Worm (Caenorhabditis elegans) whole organism, L2 larva: ENCODE measurements around the gene F40G9.14.

Source experiments
- C34F6.9 ChIP-seq: fragments of 150-350 bp; optimal IDR thresholded peaks from 2 replicates; lab custom pipeline; 2014; ENCODE audit warnings: missing biosample characterization, missing genetic modification characterization
- F13H6.1 ChIP-seq: sonication (generic microtip); optimal IDR thresholded peaks from 2 replicates; lab custom pipeline; 2016; ENCODE audit warnings: missing genetic modification characterization, missing compliant biosample characterization
- R02D3.7 ChIP-seq: fragments of 150-350 bp; optimal IDR thresholded peaks from 2 replicates; lab custom pipeline; 2014; ENCODE audit warnings: missing biosample characterization, missing genetic modification characterization
- Y55F3AM.14 ChIP-seq: fragments of 200-800 bp; sonication (Bioruptor generic); optimal IDR thresholded peaks from 2 replicates; lab custom pipeline; 2018; ENCODE audit warnings: mild to moderate bottlenecking, missing genetic modification characterization, missing compliant biosample characterization
- ZK546.5 ChIP-seq: sonication (generic microtip); optimal IDR thresholded peaks from 2 replicates; lab custom pipeline; 2017; ENCODE audit warnings: missing biosample characterization, missing genetic modification characterization
- alr-1 ChIP-seq: fragments of 150-350 bp; optimal IDR thresholded peaks from 2 replicates; lab custom pipeline; 2014; ENCODE audit warnings: missing biosample characterization, missing genetic modification characterization
- aly-2 ChIP-seq: fragments of 150-350 bp; optimal IDR thresholded peaks from 2 replicates; lab custom pipeline; 2014; ENCODE audit warnings: missing biosample characterization, missing genetic modification characterization
- ama-1 ChIP-seq: fragments of 150-350 bp; optimal IDR thresholded peaks from 2 replicates; lab custom pipeline; 2018; ENCODE audit warnings: inconsistent platforms
- blmp-1 ChIP-seq: sonication (generic microtip); optimal IDR thresholded peaks from 2 replicates; lab custom pipeline; 2017; ENCODE audit warnings: missing genetic modification characterization, mild to moderate bottlenecking, missing compliant biosample characterization, antibody characterized with exemption, moderate library complexity; ENCODE audit not compliant: insufficient read depth
- ceh-82 ChIP-seq: fragments of 150-350 bp; optimal IDR thresholded peaks from 2 replicates; lab custom pipeline; 2014; ENCODE audit warnings: missing biosample characterization, missing genetic modification characterization
- crh-2 ChIP-seq: sonication (generic microtip); optimal IDR thresholded peaks from 2 replicates; lab custom pipeline; 2017; ENCODE audit warnings: missing biosample characterization, missing genetic modification characterization
- dmd-4 ChIP-seq: sonication (generic microtip); optimal IDR thresholded peaks from 2 replicates; lab custom pipeline; 2017; ENCODE audit warnings: missing biosample characterization, missing genetic modification characterization
- egl-27 ChIP-seq: sonication (generic microtip); optimal IDR thresholded peaks from 3 replicates; lab custom pipeline; 2017; ENCODE audit warnings: missing biosample characterization, missing genetic modification reagents, missing genetic modification characterization
- elt-1 ChIP-seq: fragments of 150-350 bp; optimal IDR thresholded peaks from 2 replicates; lab custom pipeline; 2014; ENCODE audit warnings: missing biosample characterization, missing genetic modification characterization
- elt-3 ChIP-seq: sonication (generic microtip); optimal IDR thresholded peaks from 2 replicates; lab custom pipeline; 2017; ENCODE audit warnings: missing biosample characterization, missing genetic modification characterization
- fos-1 ChIP-seq: fragments of 150-350 bp; optimal IDR thresholded peaks from 2 replicates; lab custom pipeline; 2014; ENCODE audit warnings: missing biosample characterization, missing genetic modification characterization
- gmeb-1 ChIP-seq: fragments of 150-350 bp; optimal IDR thresholded peaks from 2 replicates; lab custom pipeline; 2014; ENCODE audit warnings: missing biosample characterization, missing genetic modification characterization
- lin-11 ChIP-seq: fragments of 150-350 bp; sonication (generic microtip); optimal IDR thresholded peaks from 2 replicates; lab custom pipeline; 2014; ENCODE audit warnings: missing biosample characterization, missing genetic modification characterization, inconsistent platforms, mixed read lengths
- lin-13 ChIP-seq: fragments of 150-350 bp; optimal IDR thresholded peaks from 2 replicates; lab custom pipeline; 2014; ENCODE audit warnings: missing biosample characterization, missing genetic modification reagents, missing genetic modification characterization
- lin-39 ChIP-seq: fragments of 150-350 bp; optimal IDR thresholded peaks from 2 replicates; lab custom pipeline; 2014; ENCODE audit warnings: missing biosample characterization, missing genetic modification reagents, missing genetic modification characterization
- lsy-2 ChIP-seq, 2 experiments: fragments of 150-350 bp in 1 of 2; sonication (generic microtip) in 1 of 2; optimal IDR thresholded peaks; 2 replicates each; lab custom pipeline; 2014 to 2017; ENCODE audit warnings: missing biosample characterization in 2 of 2, missing genetic modification characterization in 2 of 2
- mab-5 ChIP-seq: fragments of 150-350 bp; optimal IDR thresholded peaks from 2 replicates; lab custom pipeline; 2014; ENCODE audit warnings: missing biosample characterization, missing genetic modification characterization
- mbf-1 ChIP-seq: sonication (generic microtip); optimal IDR thresholded peaks from 2 replicates; lab custom pipeline; 2017; ENCODE audit warnings: missing biosample characterization, missing genetic modification characterization
- mdl-1 ChIP-seq, 2 experiments: fragments of 150-350 bp in 1 of 2; sonication (generic microtip) in 1 of 2; optimal IDR thresholded peaks; 2 replicates each; lab custom pipeline; 2017; ENCODE audit warnings: missing biosample characterization in 2 of 2, missing genetic modification characterization in 2 of 2
- nhr-10 ChIP-seq: sonication (generic microtip); optimal IDR thresholded peaks from 2 replicates; lab custom pipeline; 2017; ENCODE audit warnings: missing biosample characterization, missing genetic modification characterization
- nhr-11 ChIP-seq: fragments of 150-350 bp; optimal IDR thresholded peaks from 2 replicates; lab custom pipeline; 2014; ENCODE audit warnings: missing biosample characterization, missing genetic modification characterization
- nhr-12 ChIP-seq: fragments of 150-350 bp; optimal IDR thresholded peaks from 2 replicates; lab custom pipeline; 2014; ENCODE audit warnings: missing biosample characterization, missing genetic modification characterization
- nhr-129 ChIP-seq: fragments of 150-350 bp; optimal IDR thresholded peaks from 2 replicates; lab custom pipeline; 2014; ENCODE audit warnings: missing biosample characterization, missing genetic modification characterization
- nhr-21 ChIP-seq: fragments of 150-350 bp; optimal IDR thresholded peaks from 2 replicates; lab custom pipeline; 2014; ENCODE audit warnings: missing biosample characterization, missing genetic modification characterization
- nhr-23 ChIP-seq: fragments of 150-350 bp; optimal IDR thresholded peaks from 2 replicates; lab custom pipeline; 2014; ENCODE audit warnings: missing biosample characterization, missing genetic modification reagents, missing genetic modification characterization
- nhr-237 ChIP-seq: fragments of 150-350 bp; optimal IDR thresholded peaks from 2 replicates; lab custom pipeline; 2014; ENCODE audit warnings: missing biosample characterization, missing genetic modification characterization
- nhr-25 ChIP-seq: fragments of 150-350 bp; sonication (generic microtip); optimal IDR thresholded peaks from 3 replicates; lab custom pipeline; 2014; ENCODE audit warnings: missing biosample characterization, missing genetic modification characterization
- nhr-6 ChIP-seq: fragments of 150-350 bp; optimal IDR thresholded peaks from 2 replicates; lab custom pipeline; 2014; ENCODE audit warnings: missing biosample characterization, missing genetic modification characterization
- nhr-77 ChIP-seq: fragments of 150-350 bp; optimal IDR thresholded peaks from 2 replicates; lab custom pipeline; 2014; ENCODE audit warnings: missing biosample characterization, missing genetic modification characterization
- peb-1 ChIP-seq: fragments of 150-350 bp; optimal IDR thresholded peaks from 2 replicates; lab custom pipeline; 2014; ENCODE audit warnings: missing biosample characterization, missing genetic modification characterization
- skn-1 ChIP-seq: sonication (generic microtip); optimal IDR thresholded peaks from 2 replicates; lab custom pipeline; 2017; ENCODE audit warnings: missing biosample characterization, missing genetic modification characterization
- sma-3 ChIP-seq: sonication (generic microtip); optimal IDR thresholded peaks from 2 replicates; lab custom pipeline; 2016; ENCODE audit warnings: missing genetic modification reagents, missing genetic modification characterization, missing compliant biosample characterization
- sma-9 ChIP-seq, 2 experiments: fragments of 150-350 bp in 1 of 2; sonication (generic microtip) in 1 of 2; optimal IDR thresholded peaks; 2 replicates each; lab custom pipeline; 2014 to 2016; ENCODE audit warnings: missing genetic modification characterization in 2 of 2, mild to moderate bottlenecking in 1 of 2, missing biosample characterization in 1 of 2, missing compliant biosample characterization in 1 of 2, missing genetic modification reagents in 1 of 2, moderate library complexity in 1 of 2
- snpc-4 ChIP-seq: fragments of 150-350 bp; optimal IDR thresholded peaks from 2 replicates; lab custom pipeline; 2014; ENCODE audit warnings: missing biosample characterization, missing genetic modification characterization
- unc-39 ChIP-seq: fragments of 150-350 bp; optimal IDR thresholded peaks from 2 replicates; lab custom pipeline; 2014; ENCODE audit warnings: missing biosample characterization, missing genetic modification characterization
- unc-55 ChIP-seq: fragments of 150-350 bp; sonication (generic microtip); optimal IDR thresholded peaks from 3 replicates; lab custom pipeline; 2014; ENCODE audit warnings: missing biosample characterization, missing genetic modification reagents, missing genetic modification characterization
- unc-62 ChIP-seq: fragments of 150-350 bp; optimal IDR thresholded peaks from 2 replicates; lab custom pipeline; 2014; ENCODE audit warnings: missing biosample characterization, missing genetic modification reagents, missing genetic modification characterization
- zag-1 ChIP-seq: fragments of 150-350 bp; optimal IDR thresholded peaks from 2 replicates; lab custom pipeline; 2014; ENCODE audit warnings: missing biosample characterization, missing genetic modification characterization
- ztf-1 ChIP-seq: fragments of 200-800 bp; sonication (Bioruptor generic); conservative IDR thresholded peaks from 2 replicates; pipeline ENCODE4 v1.3.6; 2022; ENCODE audit warnings: missing genetic modification characterization, missing compliant biosample characterization
- ztf-11 ChIP-seq: sonication (generic microtip); optimal IDR thresholded peaks from 2 replicates; lab custom pipeline; 2017; ENCODE audit warnings: missing biosample characterization, missing genetic modification characterization
- ztf-4 ChIP-seq: fragments of 150-350 bp; optimal IDR thresholded peaks from 2 replicates; lab custom pipeline; 2014; ENCODE audit warnings: missing biosample characterization, missing genetic modification characterization

The F40G9.14 gene

ce11 chrIII:159149-159548 is 18.5 kb downstream of the F40G9.14 start:
- TF ChIP-seq alr-1 (no peak), unc-55 (GFP tag; lab: Kevin White, UChicago) (no peak), ztf-4 (tag; lab: Kevin White, UChicago) (no peak), egl-27 (tag; lab: Kevin White, UChicago) (no peak), ztf-1 (GFP tag; lab: Robert Waterston, UW) (no peak), fos-1 (no peak), gmeb-1 (tag; lab: Kevin White, UChicago) (no peak), crh-2 (tag; lab: Kevin White, UChicago) (no peak), dmd-4 (no peak), mbf-1 (no peak)
- TF ChIP-seq, all 48 proteins: peak for 0

DNA sequence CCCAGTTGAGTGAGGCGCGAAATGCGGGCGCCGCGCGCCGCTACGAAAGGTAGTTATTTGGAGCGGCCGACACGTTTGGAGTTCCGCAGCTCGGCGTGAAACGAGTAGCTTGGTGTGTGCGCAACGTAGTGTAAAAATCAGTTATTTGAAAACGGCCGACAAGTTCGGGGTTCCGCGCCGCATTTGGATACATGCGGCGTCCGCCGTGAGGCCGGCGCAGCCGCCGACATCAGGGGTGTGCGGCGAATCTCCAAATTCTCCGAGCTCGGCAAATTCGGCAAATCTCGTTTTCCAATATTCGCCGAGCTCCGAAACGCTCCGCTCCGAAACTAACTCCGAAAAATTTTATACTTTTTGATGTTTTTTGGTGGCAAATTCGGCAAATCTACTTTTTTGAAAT is 19.6 kb downstream of the F40G9.14 start:
- TF ChIP-seq nhr-23: no peak
- no peak for TF ChIP-seq lin-13 (GFP tag; lab: Kevin White, UChicago)
- TF ChIP-seq elt-1 (tag; lab: Kevin White, UChicago): no peak
- no peak for TF ChIP-seq skn-1 (tag; lab: Kevin White, UChicago)
- TF ChIP-seq ama-1 (lab: Kevin White, UChicago): no peak

DNA sequence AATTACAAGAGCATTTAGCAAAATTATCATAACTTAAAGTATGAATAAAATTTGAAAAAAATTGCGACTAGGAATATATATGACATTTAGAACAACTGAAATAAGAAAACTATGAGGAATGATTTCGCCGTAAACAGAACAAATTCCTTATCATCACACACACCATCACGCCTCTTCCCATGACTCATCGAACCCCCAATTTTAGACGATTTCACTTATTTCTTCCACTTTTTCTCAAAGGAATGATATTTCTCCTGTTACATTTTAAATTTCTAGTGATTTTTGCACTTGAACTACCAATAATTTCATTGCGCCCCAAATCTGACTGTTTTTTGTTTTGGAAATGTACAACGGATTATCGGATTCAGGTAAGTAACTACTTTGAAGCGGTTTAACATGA is 21.0 kb downstream of the F40G9.14 start, which contains the start of the genes zig-13 and ver-1:
Gene zig-13, minus strand, starts transcription at position 101 of the 400 bp plus-strand sequence.
Gene ver-1, plus strand, starts transcription at position 180 of the 400 bp plus-strand sequence.
- no peak for TF ChIP-seq nhr-10 (tag; lab: Kevin White, UChicago)
- TF ChIP-seq, all 48 proteins: peak for 0

DNA sequence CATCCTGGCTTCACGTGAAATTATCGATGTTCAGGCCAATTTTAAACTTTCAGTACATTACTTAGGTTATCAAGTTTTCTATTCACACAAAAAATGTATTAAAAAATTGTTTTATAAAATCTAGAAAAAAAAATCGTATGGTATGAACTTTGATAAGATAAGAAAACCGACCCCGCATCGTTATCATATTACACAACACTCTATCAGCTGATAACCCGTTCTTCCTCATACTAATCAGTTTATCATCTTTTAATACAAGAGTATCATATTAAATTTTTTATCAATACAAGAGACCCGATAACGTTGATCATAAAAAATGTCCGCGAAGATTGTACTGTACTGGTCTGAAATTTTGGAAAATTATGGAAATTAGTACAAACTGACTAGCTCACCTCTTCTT is 23.4 kb downstream of the F40G9.14 start:
- TF ChIP-seq sma-3 (peak; percentile 17), nhr-23 (no peak), ztf-11 (tag; lab: Kevin White, UChicago) (no peak), alr-1 (no peak), crh-2 (tag; lab: Kevin White, UChicago) (peak; percentile 71), ceh-82 (tag; lab: Kevin White, UChicago) (no peak), egl-27 (tag; lab: Kevin White, UChicago) (peak; percentile 55), C34F6.9 (no peak), mdl-1 (tag; optimal IDR thresholded peaks at IDR 0.05; lab: Kevin White, UChicago) (no peak), nhr-10 (tag; lab: Kevin White, UChicago) (no peak), mab-5 (tag; lab: Kevin White, UChicago) (no peak), ZK546.5 (no peak), F13H6.1 (tag; lab: Kevin White, UChicago) (no peak), peb-1 (tag; lab: Kevin White, UChicago) (no peak), ztf-4 (tag; lab: Kevin White, UChicago) (no peak), sma-9 (GFP tag; optimal IDR thresholded peaks at IDR 0.05; lab: Kevin White, UChicago) (peak; percentile 72), sma-9 (tag; optimal IDR thresholded peaks at IDR 0.05; lab: Kevin White, UChicago) (no peak), mbf-1 (no peak), zag-1 (tag; lab: Kevin White, UChicago) (no peak), unc-39 (tag; lab: Kevin White, UChicago) (no peak), nhr-11 (tag; lab: Kevin White, UChicago) (no peak), nhr-77 (tag; lab: Kevin White, UChicago) (no peak), unc-55 (GFP tag; lab: Kevin White, UChicago) (no peak), lin-11 (no peak), nhr-21 (tag; lab: Kevin White, UChicago) (no peak), fos-1 (peak; percentile 100), nhr-6 (tag; lab: Kevin White, UChicago) (no peak), dmd-4 (no peak), ztf-1 (GFP tag; lab: Robert Waterston, UW) (no peak), skn-1 (tag; lab: Kevin White, UChicago) (peak; percentile 34), blmp-1 (no peak), R02D3.7 (tag; lab: Kevin White, UChicago) (no peak), elt-1 (tag; lab: Kevin White, UChicago) (no peak), unc-62 (GFP tag; lab: Kevin White, UChicago) (no peak), elt-3 (tag; lab: Kevin White, UChicago) (no peak), lin-13 (GFP tag; lab: Kevin White, UChicago) (no peak), nhr-12 (tag; lab: Kevin White, UChicago) (no peak), Y55F3AM.14 (GFP tag; lab: Kevin White, UChicago) (no peak), nhr-237 (tag; lab: Kevin White, UChicago) (no peak), nhr-129 (no peak), nhr-25 (tag; lab: Kevin White, UChicago) (no peak), aly-2 (tag; lab: Kevin White, UChicago) (no peak), lin-39 (tag; lab: Kevin White, UChicago) (no peak), lsy-2 (tag; optimal IDR thresholded peaks at IDR 0.05; lab: Kevin White, UChicago) (no peak), gmeb-1 (tag; lab: Kevin White, UChicago) (peak; percentile 61), snpc-4 (tag; lab: Kevin White, UChicago) (no peak)
